Worm (Caenorhabditis elegans): ENCODE results near the gene argk-1.

DNA sequence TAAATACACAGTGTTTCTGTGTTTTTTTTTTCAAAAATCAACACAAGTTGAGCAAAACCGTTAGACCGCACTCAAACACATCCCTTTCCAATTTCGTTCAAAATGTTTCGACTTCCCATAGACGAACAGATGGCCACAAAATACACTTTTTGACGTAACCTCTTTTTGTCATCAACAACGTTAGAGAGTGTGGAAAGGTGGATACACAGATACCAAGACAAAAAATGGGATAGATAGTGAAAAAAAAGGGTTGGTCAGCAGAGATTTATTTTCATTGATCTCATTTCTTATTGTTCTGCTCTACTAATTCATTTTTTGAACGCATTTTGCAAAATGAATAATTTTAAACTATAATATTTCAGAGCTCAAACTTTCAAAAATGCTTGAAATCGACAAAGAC is 8.8 kb upstream of the argk-1 start:
- TF ChIP-seq fkh-10 (GFP tag; optimal IDR thresholded peaks at IDR 0.05) (no peak), lin-15B (tag; optimal IDR thresholded peaks at IDR 0.05) (no peak), R02D3.7 (tag; optimal IDR thresholded peaks at IDR 0.05) (no peak), fkh-2 (tag; optimal IDR thresholded peaks at IDR 0.05) (no peak), elt-2 (tag; optimal IDR thresholded peaks at IDR 0.05) (peak; percentile 12), sea-2 (GFP tag; optimal IDR thresholded peaks at IDR 0.05) (no peak), nhr-11 (tag; optimal IDR thresholded peaks at IDR 0.05) (no peak), unc-62 (GFP tag; optimal IDR thresholded peaks at IDR 0.05) (no peak), mdl-1 (tag; optimal IDR thresholded peaks at IDR 0.05) (no peak), ama-1 (optimal IDR thresholded peaks at IDR 0.05) (no peak)

Measured in whole organism, L3 larva.